Fruit fly (Drosophila melanogaster): ENCODE data around the gene CG15882.

The CG15882 gene

dm6 chrX:19154998-19155397 is 30.8 kb upstream of the CG15882 start:
- TF ChIP-seq CG9705 (GFP tag; optimal IDR thresholded peaks at IDR 0.05) (peak; percentile 50), Jra (GFP tag; optimal IDR thresholded peaks at IDR 0.05) (peak; percentile 69), Hnf4 (GFP tag; optimal IDR thresholded peaks at IDR 0.05) (peak; percentile 83), dsf (GFP tag; optimal IDR thresholded peaks at IDR 0.05; ENCODE audit: borderline replicate concordance) (no peak), GATAd (GFP tag; optimal IDR thresholded peaks at IDR 0.05) (no peak), br (GFP tag; optimal IDR thresholded peaks at IDR 0.05) (peak; percentile 92), Myc (optimal IDR thresholded peaks at IDR 0.05) (no peak), lola (GFP tag; optimal IDR thresholded peaks at IDR 0.05) (no peak), h (GFP tag; optimal IDR thresholded peaks at IDR 0.05) (peak; percentile 90), sage (GFP tag; optimal IDR thresholded peaks at IDR 0.05) (peak; percentile 73), Rel (GFP tag; optimal IDR thresholded peaks at IDR 0.05) (peak; percentile 56), Rel (tag; optimal IDR thresholded peaks at IDR 0.05) (peak; percentile 52), CrebA (GFP tag; optimal IDR thresholded peaks at IDR 0.05; ENCODE audit: borderline replicate concordance) (no peak), OdsH (GFP tag; optimal IDR thresholded peaks at IDR 0.05) (peak; percentile 85), woc (GFP tag; optimal IDR thresholded peaks at IDR 0.05) (peak; percentile 81), foxo (GFP tag; optimal IDR thresholded peaks at IDR 0.05) (peak; percentile 70 to 89), HLH106 (tag; optimal IDR thresholded peaks at IDR 0.05) (peak; percentile 89), psq (GFP tag; optimal IDR thresholded peaks at IDR 0.05) (peak; percentile 81), fru (GFP tag; optimal IDR thresholded peaks at IDR 0.05) (peak; percentile 92), sv (GFP tag; optimal IDR thresholded peaks at IDR 0.05) (peak; percentile 73), rgr (GFP tag; optimal IDR thresholded peaks at IDR 0.05) (peak; percentile 89), CG32264 (GFP tag; optimal IDR thresholded peaks at IDR 0.05) (peak; percentile 89), Mio (GFP tag; optimal IDR thresholded peaks at IDR 0.05) (peak; percentile 5), ey (GFP tag; optimal IDR thresholded peaks at IDR 0.05) (peak; percentile 90), Dfd (GFP tag; optimal IDR thresholded peaks at IDR 0.05) (no peak), dmrt93B (GFP tag; optimal IDR thresholded peaks at IDR 0.05) (peak; percentile 78), tai (GFP tag; optimal IDR thresholded peaks at IDR 0.05) (peak; percentile 57), brk (GFP tag; optimal IDR thresholded peaks at IDR 0.05) (peak; percentile 58), Sp1 (GFP tag; optimal IDR thresholded peaks at IDR 0.05) (peak; percentile 86)

DNA sequence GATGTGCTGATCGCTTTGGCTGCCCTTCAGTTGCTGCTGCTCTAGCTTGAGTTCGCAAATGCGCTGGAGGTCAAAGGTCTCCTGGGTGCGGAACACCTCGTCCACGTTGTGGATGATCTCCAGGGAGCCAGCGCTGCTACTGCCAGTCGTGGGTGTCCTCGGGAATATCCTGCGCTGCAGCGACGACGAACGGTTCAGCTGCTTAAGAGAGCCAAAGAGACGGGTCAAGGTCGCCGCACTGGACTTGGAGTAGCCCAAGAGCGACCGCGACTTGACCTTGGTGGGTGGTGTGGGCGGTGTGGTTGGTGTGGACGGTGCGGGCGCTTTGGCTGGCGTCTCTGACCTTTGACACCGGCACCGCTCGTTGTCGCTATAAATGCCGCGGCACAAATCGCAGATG is 30.1 kb upstream of the CG15882 start:
- TF ChIP-seq usp (GFP tag; optimal IDR thresholded peaks at IDR 0.05), result no peak
- TF ChIP-seq dl (GFP tag; optimal IDR thresholded peaks at IDR 0.05; ENCODE audit: insufficient read depth in 1 of 2, partially characterized antibody in 2 of 2), result no peak
- TF ChIP-seq ey (GFP tag; optimal IDR thresholded peaks at IDR 0.05), result no peak
- TF ChIP-seq foxo (GFP tag; optimal IDR thresholded peaks at IDR 0.05), result no peak
- no peak for TF ChIP-seq Jra (GFP tag; optimal IDR thresholded peaks at IDR 0.05)
- TF ChIP-seq Vsx2 (GFP tag; optimal IDR thresholded peaks at IDR 0.05; ENCODE audit: partially characterized antibody), result no peak
- TF ChIP-seq h (GFP tag; optimal IDR thresholded peaks at IDR 0.05), result no peak

DNA sequence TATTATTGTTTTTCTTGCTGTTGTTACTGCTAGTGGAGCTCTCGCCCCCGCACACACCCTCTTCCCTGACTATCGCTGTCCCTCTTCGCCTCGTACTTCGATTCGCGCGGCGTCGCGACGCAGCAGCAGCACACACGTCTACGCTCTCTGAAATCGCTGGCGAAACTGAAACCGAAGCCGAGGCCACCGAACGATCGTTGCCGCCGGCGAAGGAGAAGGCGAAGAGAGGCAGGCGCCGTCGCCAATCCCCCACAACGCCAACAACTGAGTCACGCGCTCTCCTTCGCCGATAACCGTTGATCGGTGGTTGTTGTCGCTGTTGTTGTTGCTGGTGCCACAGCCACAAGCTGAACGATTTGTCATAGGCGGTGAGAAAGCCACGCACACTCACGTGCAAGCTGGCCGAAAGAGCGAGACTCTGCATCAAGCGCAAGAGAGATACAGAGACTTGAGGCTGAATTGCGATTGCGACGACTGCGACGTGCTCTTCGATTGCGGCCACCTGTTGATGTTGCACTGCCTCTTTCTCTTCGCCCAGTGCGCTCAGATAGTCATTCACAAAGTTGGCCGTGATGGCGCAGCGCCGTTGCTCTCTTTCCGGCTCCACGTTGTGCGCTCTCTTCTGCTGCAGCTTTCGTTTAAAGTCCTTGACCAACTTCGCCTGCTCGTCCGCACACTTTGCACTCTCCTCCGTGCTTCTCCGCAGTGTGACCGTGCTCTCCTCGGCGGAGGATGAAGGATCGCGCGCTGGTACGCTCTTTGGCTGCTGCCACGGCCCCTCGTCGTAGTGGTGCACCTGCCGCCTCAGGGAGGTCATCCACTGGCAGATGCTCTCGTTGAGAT is 29.3 kb upstream of the CG15882 start:
- TF ChIP-seq h (GFP tag; optimal IDR thresholded peaks at IDR 0.05) (peak; percentile 57), dmrt93B (GFP tag; optimal IDR thresholded peaks at IDR 0.05) (no peak), Jra (GFP tag; optimal IDR thresholded peaks at IDR 0.05) (peak; percentile 93), Rel (GFP tag; optimal IDR thresholded peaks at IDR 0.05) (peak; percentile 69), Rel (tag; optimal IDR thresholded peaks at IDR 0.05) (peak; percentile 62), Hr78 (GFP tag; optimal IDR thresholded peaks at IDR 0.05) (no peak), dsf (GFP tag; optimal IDR thresholded peaks at IDR 0.05; ENCODE audit: borderline replicate concordance) (no peak), N (GFP tag; optimal IDR thresholded peaks at IDR 0.05) (no peak), fru (GFP tag; optimal IDR thresholded peaks at IDR 0.05) (peak; percentile 49), Sp1 (GFP tag; optimal IDR thresholded peaks at IDR 0.05) (peak; percentile 23), foxo (GFP tag; optimal IDR thresholded peaks at IDR 0.05) (no peak), CrebA (GFP tag; optimal IDR thresholded peaks at IDR 0.05; ENCODE audit: borderline replicate concordance) (peak; percentile 33), Mio (GFP tag; optimal IDR thresholded peaks at IDR 0.05) (no peak), ey (GFP tag; optimal IDR thresholded peaks at IDR 0.05) (no peak), sv (GFP tag; optimal IDR thresholded peaks at IDR 0.05) (no peak), Dif (GFP tag; optimal IDR thresholded peaks at IDR 0.05; ENCODE audit: partially characterized antibody) (peak; percentile 91), OdsH (GFP tag; optimal IDR thresholded peaks at IDR 0.05) (no peak), psq (GFP tag; optimal IDR thresholded peaks at IDR 0.05) (no peak), rgr (GFP tag; optimal IDR thresholded peaks at IDR 0.05) (no peak), br (GFP tag; optimal IDR thresholded peaks at IDR 0.05) (peak; percentile 15), brk (GFP tag; optimal IDR thresholded peaks at IDR 0.05) (no peak), CG32264 (GFP tag; optimal IDR thresholded peaks at IDR 0.05) (no peak), sage (GFP tag; optimal IDR thresholded peaks at IDR 0.05) (no peak), Dfd (GFP tag; optimal IDR thresholded peaks at IDR 0.05) (no peak), woc (GFP tag; optimal IDR thresholded peaks at IDR 0.05) (no peak), dl (GFP tag; optimal IDR thresholded peaks at IDR 0.05; ENCODE audit: insufficient read depth in 1 of 2, partially characterized antibody in 2 of 2) (peak; percentile 91 to 92), lola (GFP tag; optimal IDR thresholded peaks at IDR 0.05) (no peak), pan (optimal IDR thresholded peaks at IDR 0.05) (no peak), Hnf4 (GFP tag; optimal IDR thresholded peaks at IDR 0.05) (peak; percentile 30), Abd-B (GFP tag; optimal IDR thresholded peaks at IDR 0.05) (no peak), Vsx2 (GFP tag; optimal IDR thresholded peaks at IDR 0.05; ENCODE audit: partially characterized antibody) (peak; percentile 38), GATAd (GFP tag; optimal IDR thresholded peaks at IDR 0.05) (no peak), tai (GFP tag; optimal IDR thresholded peaks at IDR 0.05) (no peak)

Data from whole organism, wandering third instar larva.